Worm (Caenorhabditis elegans) whole organism, L1 larva: ENCODE measurements around the gene Y49E10.30.

ENCODE experiments used
- F16B12.6 ChIP-seq: fragments of 150-350 bp; optimal IDR thresholded peaks from 2 replicates; lab custom pipeline; 2014; ENCODE audit warnings: missing biosample characterization, missing genetic modification characterization
- Y116A8C.19 ChIP-seq: sonication (generic microtip); optimal IDR thresholded peaks from 2 replicates; lab custom pipeline; 2016; ENCODE audit warnings: missing compliant biosample characterization, missing genetic modification characterization, borderline replicate concordance
- aha-1 ChIP-seq: fragments of 150-350 bp; optimal IDR thresholded peaks from 2 replicates; lab custom pipeline; 2014; ENCODE audit warnings: missing biosample characterization, missing genetic modification characterization
- aly-2 ChIP-seq: fragments of 150-350 bp; optimal IDR thresholded peaks from 2 replicates; lab custom pipeline; 2014; ENCODE audit warnings: missing biosample characterization, missing genetic modification characterization
- ama-1 ChIP-seq: fragments of 150-350 bp; optimal IDR thresholded peaks from 2 replicates; lab custom pipeline; 2014
- blmp-1 ChIP-seq: fragments of 150-350 bp; optimal IDR thresholded peaks from 2 replicates; lab custom pipeline; 2014; ENCODE audit warnings: missing biosample characterization, missing genetic modification characterization
- ceh-63 ChIP-seq: fragments of 200-800 bp; sonication (Bioruptor generic); optimal IDR thresholded peaks from 2 replicates; lab custom pipeline; 2018; ENCODE audit warnings: mild to moderate bottlenecking, missing genetic modification characterization, missing compliant biosample characterization
- ceh-8 ChIP-seq: fragments of 200-800 bp; sonication (Bioruptor generic); optimal IDR thresholded peaks from 2 replicates; lab custom pipeline; 2018; ENCODE audit warnings: mild to moderate bottlenecking, missing genetic modification characterization, moderate library complexity, missing compliant biosample characterization
- ceh-90 ChIP-seq: sonication (generic microtip); optimal IDR thresholded peaks from 2 replicates; lab custom pipeline; 2016; ENCODE audit warnings: missing genetic modification characterization, missing compliant biosample characterization
- dpl-1 ChIP-seq, 3 experiments: fragments of 150-350 bp in 2 of 3; sonication (generic microtip) in 1 of 3; optimal IDR thresholded peaks; 2 replicates each; lab custom pipeline; 2014 to 2017; ENCODE audit warnings: missing biosample characterization in 3 of 3, missing genetic modification characterization in 3 of 3, missing genetic modification reagents in 3 of 3
- dsc-1 ChIP-seq: sonication (generic microtip); optimal IDR thresholded peaks from 2 replicates; lab custom pipeline; 2016; ENCODE audit warnings: mild to moderate bottlenecking, missing genetic modification characterization, missing compliant biosample characterization
- efl-1 ChIP-seq, 4 experiments: fragments of 150-350 bp; optimal IDR thresholded peaks in 3 of 4; peaks in 1 of 4; 1 replicate in 1 of 4; 2 replicates in 3 of 4; lab custom pipeline; 2014; ENCODE audit warnings: missing biosample characterization in 2 of 4, missing genetic modification characterization in 2 of 4, missing genetic modification reagents in 2 of 4
- egl-13 ChIP-seq: sonication (generic microtip); optimal IDR thresholded peaks from 2 replicates; lab custom pipeline; 2016; ENCODE audit warnings: missing genotype, missing genetic modification reagents, missing genetic modification characterization, missing compliant biosample characterization
- elt-2 ChIP-seq: sonication (generic microtip); optimal IDR thresholded peaks from 2 replicates; lab custom pipeline; 2016; ENCODE audit warnings: missing genetic modification characterization, mild to moderate bottlenecking, inconsistent platforms, missing compliant biosample characterization, missing genetic modification reagents
- elt-3 ChIP-seq, 6 experiments: fragments of 150-350 bp in 1 of 6; sonication (generic microtip); optimal IDR thresholded peaks; 2 replicates each; lab custom pipeline; 2017 to 2018; ENCODE audit warnings: missing biosample characterization in 6 of 6, missing genetic modification characterization in 6 of 6, inconsistent platforms in 1 of 6
- fkh-10 ChIP-seq: sonication (generic microtip); optimal IDR thresholded peaks from 2 replicates; lab custom pipeline; 2017; ENCODE audit warnings: missing biosample characterization, missing genetic modification reagents, missing genetic modification characterization
- fkh-8 ChIP-seq: sonication (generic microtip); optimal IDR thresholded peaks from 2 replicates; lab custom pipeline; 2016; ENCODE audit warnings: mild to moderate bottlenecking, missing genetic modification characterization, missing compliant biosample characterization
- fos-1 ChIP-seq: fragments of 150-350 bp; optimal IDR thresholded peaks from 2 replicates; lab custom pipeline; 2014; ENCODE audit warnings: missing biosample characterization, missing genetic modification characterization
- hlh-17 ChIP-seq: fragments of 200-800 bp; sonication (Bioruptor generic); optimal IDR thresholded peaks from 2 replicates; lab custom pipeline; 2018; ENCODE audit warnings: missing genetic modification characterization, mild to moderate bottlenecking, missing compliant biosample characterization, moderate library complexity, borderline replicate concordance
- irx-1 ChIP-seq: sonication (generic microtip); optimal IDR thresholded peaks from 2 replicates; lab custom pipeline; 2016; ENCODE audit warnings: missing genetic modification characterization, missing compliant biosample characterization
- isw-1 ChIP-seq: fragments of 200-800 bp; sonication (Bioruptor generic); IDR thresholded peaks from 2 replicates; pipeline ENCODE4 v1.3.6; 2022; ENCODE audit warnings: missing genetic modification characterization, missing compliant biosample characterization
- jun-1 ChIP-seq: fragments of 150-350 bp; optimal IDR thresholded peaks from 2 replicates; lab custom pipeline; 2014; ENCODE audit warnings: missing biosample characterization, missing genetic modification reagents, missing genetic modification characterization
- lin-13 ChIP-seq: fragments of 150-350 bp; optimal IDR thresholded peaks from 2 replicates; lab custom pipeline; 2014; ENCODE audit warnings: missing biosample characterization, missing genetic modification reagents, missing genetic modification characterization
- lin-14 ChIP-seq: fragments of 200-800 bp; sonication (Bioruptor generic); optimal IDR thresholded peaks from 2 replicates; lab custom pipeline; 2018; ENCODE audit warnings: mild to moderate bottlenecking, missing genetic modification characterization, moderate library complexity, missing compliant biosample characterization
- lin-15B ChIP-seq: fragments of 150-350 bp; sonication (generic microtip); optimal IDR thresholded peaks from 3 replicates; lab custom pipeline; 2014; ENCODE audit warnings: missing biosample characterization, missing genetic modification characterization
- lin-35 ChIP-seq, 2 experiments: fragments of 150-350 bp; optimal IDR thresholded peaks; 2 replicates each; lab custom pipeline; 2014; ENCODE audit warnings: missing biosample characterization in 2 of 2, missing genetic modification characterization in 2 of 2, missing genetic modification reagents in 2 of 2
- lir-3 ChIP-seq: sonication (generic microtip); optimal IDR thresholded peaks from 2 replicates; lab custom pipeline; 2016; ENCODE audit warnings: mild to moderate bottlenecking, missing genetic modification characterization, moderate library complexity, missing compliant biosample characterization; ENCODE audit not compliant: poor library complexity
- lsy-2 ChIP-seq, 2 experiments: fragments of 150-350 bp; optimal IDR thresholded peaks; 2 replicates each; lab custom pipeline; 2014; ENCODE audit warnings: missing biosample characterization in 2 of 2, missing genetic modification characterization in 2 of 2
- mab-9 ChIP-seq: fragments of 200-800 bp; sonication (Bioruptor generic); IDR thresholded peaks from 2 replicates; pipeline ENCODE4 v1.3.6; 2022; ENCODE audit warnings: missing genetic modification reagents, missing genetic modification characterization, missing compliant biosample characterization
- mdl-1 ChIP-seq, 2 experiments: fragments of 150-350 bp; optimal IDR thresholded peaks; 2 replicates each; lab custom pipeline; 2014 to 2017; ENCODE audit warnings: missing biosample characterization in 2 of 2, missing genetic modification characterization in 2 of 2, inconsistent platforms in 1 of 2
- mef-2 ChIP-seq: fragments of 150-350 bp; optimal IDR thresholded peaks from 2 replicates; lab custom pipeline; 2014; ENCODE audit warnings: missing biosample characterization, missing genetic modification characterization
- mep-1 ChIP-seq: fragments of 150-350 bp; optimal IDR thresholded peaks from 2 replicates; lab custom pipeline; 2014; ENCODE audit warnings: missing biosample characterization, missing genetic modification characterization
- nhr-19 ChIP-seq: fragments of 200-800 bp; sonication (Bioruptor generic); conservative IDR thresholded peaks from 2 replicates; pipeline ENCODE4 v1.3.6; 2022; ENCODE audit warnings: missing genetic modification characterization, missing compliant biosample characterization
- nhr-20 ChIP-seq: sonication (generic microtip); optimal IDR thresholded peaks from 2 replicates; lab custom pipeline; 2016; ENCODE audit warnings: mild to moderate bottlenecking, missing genetic modification characterization, missing compliant biosample characterization
- nhr-47 ChIP-seq: sonication (generic microtip); optimal IDR thresholded peaks from 2 replicates; lab custom pipeline; 2016; ENCODE audit warnings: mild to moderate bottlenecking, missing genetic modification characterization, moderate library complexity, missing compliant biosample characterization
- nhr-84 ChIP-seq: sonication (generic microtip); optimal IDR thresholded peaks from 2 replicates; lab custom pipeline; 2017; ENCODE audit warnings: missing biosample characterization, missing genetic modification characterization
- nhr-85 ChIP-seq: sonication (generic microtip); peaks from one replicate; lab custom pipeline; 2016; ENCODE audit warnings: missing genetic modification characterization, inconsistent platforms, missing compliant biosample characterization
- nhr-90 ChIP-seq: sonication (generic microtip); optimal IDR thresholded peaks from 2 replicates; lab custom pipeline; 2016; ENCODE audit warnings: mild to moderate bottlenecking, missing genetic modification characterization, missing compliant biosample characterization; ENCODE audit not compliant: poor library complexity
- pag-3 ChIP-seq: sonication (generic microtip); optimal IDR thresholded peaks from 2 replicates; lab custom pipeline; 2017; ENCODE audit warnings: missing genetic modification characterization, mild to moderate bottlenecking, missing compliant biosample characterization, antibody characterized with exemption, borderline replicate concordance; ENCODE audit not compliant: insufficient read depth
- rnt-1 ChIP-seq: sonication (generic microtip); optimal IDR thresholded peaks from 2 replicates; lab custom pipeline; 2016; ENCODE audit warnings: mild to moderate bottlenecking, missing genetic modification characterization, moderate library complexity, missing compliant biosample characterization
- skn-1 ChIP-seq: fragments of 150-350 bp; optimal IDR thresholded peaks from 2 replicates; lab custom pipeline; 2014; ENCODE audit warnings: missing biosample characterization, missing genetic modification characterization
- snpc-4 ChIP-seq: fragments of 150-350 bp; optimal IDR thresholded peaks from 2 replicates; lab custom pipeline; 2014; ENCODE audit warnings: missing biosample characterization, missing genetic modification characterization
- snu-23 ChIP-seq: sonication (generic microtip); optimal IDR thresholded peaks from 2 replicates; lab custom pipeline; 2016; ENCODE audit warnings: missing genetic modification characterization, missing compliant biosample characterization
- sptf-1 ChIP-seq: fragments of 150-350 bp; optimal IDR thresholded peaks from 2 replicates; lab custom pipeline; 2014; ENCODE audit warnings: missing biosample characterization, missing genetic modification characterization
- sup-37 ChIP-seq: fragments of 200-800 bp; sonication (Bioruptor generic); optimal IDR thresholded peaks from 2 replicates; lab custom pipeline; 2018; ENCODE audit warnings: mild to moderate bottlenecking, missing genetic modification characterization, missing compliant biosample characterization
- swsn-7 ChIP-seq: sonication (generic microtip); optimal IDR thresholded peaks from 2 replicates; lab custom pipeline; 2016; ENCODE audit warnings: missing genetic modification characterization, missing compliant biosample characterization
- tbx-2 ChIP-seq: sonication (generic microtip); optimal IDR thresholded peaks from 2 replicates; lab custom pipeline; 2016; ENCODE audit warnings: missing genetic modification characterization, missing compliant biosample characterization
- tlp-1 ChIP-seq: fragments of 150-350 bp; optimal IDR thresholded peaks from 2 replicates; lab custom pipeline; 2014; ENCODE audit warnings: missing biosample characterization, missing genetic modification characterization
- unc-30 ChIP-seq: sonication (generic microtip); optimal IDR thresholded peaks from 2 replicates; lab custom pipeline; 2017; ENCODE audit warnings: missing biosample characterization, missing genetic modification characterization
- unc-86 ChIP-seq: sonication (generic microtip); optimal IDR thresholded peaks from 2 replicates; lab custom pipeline; 2016; ENCODE audit warnings: missing genetic modification characterization, missing compliant biosample characterization
- unc-98 ChIP-seq: fragments of 200-800 bp; sonication (Bioruptor generic); IDR thresholded peaks from 2 replicates; pipeline ENCODE4 v1.3.6; 2022; ENCODE audit warnings: missing genetic modification characterization, missing compliant biosample characterization
- zag-1 ChIP-seq: fragments of 150-350 bp; optimal IDR thresholded peaks from 2 replicates; lab custom pipeline; 2014; ENCODE audit warnings: missing biosample characterization, missing genetic modification characterization
- ztf-4 ChIP-seq: fragments of 150-350 bp; optimal IDR thresholded peaks from 2 replicates; lab custom pipeline; 2014; ENCODE audit warnings: missing biosample characterization, missing genetic modification characterization

Gene Y49E10.30

DNA sequence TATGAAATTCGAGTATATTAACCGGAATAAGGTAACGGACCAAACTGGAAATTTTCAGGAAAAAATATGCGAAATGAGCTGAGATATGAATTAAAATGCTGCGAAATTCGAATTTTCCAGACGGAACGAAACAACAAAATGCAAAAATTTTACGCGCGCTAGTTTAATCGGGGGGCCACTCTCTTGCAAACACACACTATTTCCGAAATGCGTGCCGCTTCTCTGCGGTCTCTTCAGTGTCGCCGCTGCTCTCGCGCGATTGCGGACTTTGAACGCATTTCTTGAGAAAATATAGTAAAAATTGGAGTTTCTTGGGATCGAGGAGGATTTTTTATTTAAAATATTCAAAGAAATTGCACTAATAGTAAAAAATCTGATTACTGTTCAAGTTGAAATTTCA, 17.2 kb upstream of the Y49E10.30 start:
- peak; percentile 83 for TF ChIP-seq swsn-7 (tag; lab: Kevin White, UChicago)
- peak in 2 of 3 experiments; percentile 49 to 52 for TF ChIP-seq dpl-1 (GFP tag; optimal IDR thresholded peaks at IDR 0.05; lab: Kevin White, UChicago)
- no peak for TF ChIP-seq elt-3 (tag; optimal IDR thresholded peaks at IDR 0.05; lab: Kevin White, UChicago)
- TF ChIP-seq nhr-84 (tag; lab: Kevin White, UChicago): no peak
- peak; percentile 51 for TF ChIP-seq unc-86 (tag; lab: Kevin White, UChicago)
- peak; percentile 20 for TF ChIP-seq blmp-1 (tag; lab: Kevin White, UChicago)
- TF ChIP-seq snu-23 (GFP tag; lab: Kevin White, UChicago): peak; percentile 50
- TF ChIP-seq nhr-19 (GFP tag; lab: Robert Waterston, UW): peak; percentile 17; the same call in 1 of the 2 replicates
- TF ChIP-seq rnt-1: peak; percentile 68
- no peak for TF ChIP-seq lin-15B
- TF ChIP-seq lin-14: peak; percentile 67
- TF ChIP-seq lin-13 (GFP tag; lab: Kevin White, UChicago): peak; percentile 28
- TF ChIP-seq jun-1 (tag; lab: Kevin White, UChicago): no peak
- TF ChIP-seq dsc-1: peak; percentile 59
- no peak for TF ChIP-seq mef-2
- TF ChIP-seq ceh-63 (GFP tag; lab: Kevin White, UChicago): no peak
- no peak for TF ChIP-seq unc-30 (tag; lab: Kevin White, UChicago)
- no peak for TF ChIP-seq sptf-1 (tag; lab: Kevin White, UChicago)
- no peak for TF ChIP-seq ceh-8 (GFP tag; lab: Kevin White, UChicago)
- TF ChIP-seq hlh-17: no peak
- no peak for TF ChIP-seq ama-1
- no peak for TF ChIP-seq mab-9
- peak; percentile 69 to 72 for TF ChIP-seq efl-1 (optimal IDR thresholded peaks at IDR 0.05; lab: Kevin White, UChicago)
- TF ChIP-seq efl-1 (GFP tag; optimal IDR thresholded peaks at IDR 0.05 in 1 of 2; lab: Kevin White, UChicago): peak; percentile 48 to 96
- no peak for TF ChIP-seq aly-2
- TF ChIP-seq fos-1 (tag; lab: Kevin White, UChicago): no peak
- no peak for TF ChIP-seq nhr-85
- TF ChIP-seq ceh-90 (tag; lab: Kevin White, UChicago): no peak
- no peak for TF ChIP-seq nhr-47 (tag; lab: Kevin White, UChicago)
- no peak for TF ChIP-seq mdl-1 (tag; optimal IDR thresholded peaks at IDR 0.05; lab: Kevin White, UChicago)
- TF ChIP-seq lir-3 (tag; lab: Kevin White, UChicago): no peak
- no peak for TF ChIP-seq irx-1 (tag; lab: Kevin White, UChicago)
- TF ChIP-seq sup-37 (GFP tag; lab: Kevin White, UChicago): no peak
- peak; percentile 6 for TF ChIP-seq tbx-2 (tag; lab: Kevin White, UChicago)
- TF ChIP-seq nhr-20 (tag; lab: Kevin White, UChicago): peak; percentile 42
- TF ChIP-seq pag-3 (tag; lab: Kevin White, UChicago): no peak
- TF ChIP-seq snpc-4 (tag; lab: Kevin White, UChicago): no peak
- peak; percentile 43 to 49 for TF ChIP-seq lsy-2 (tag; optimal IDR thresholded peaks at IDR 0.05; lab: Kevin White, UChicago)
- TF ChIP-seq fkh-10: no peak
- peak; percentile 23 for TF ChIP-seq ztf-4 (tag; lab: Kevin White, UChicago)
- TF ChIP-seq fkh-8 (tag; lab: Kevin White, UChicago): peak; percentile 92
- peak; percentile 29 for TF ChIP-seq isw-1
- TF ChIP-seq unc-98: no peak
- TF ChIP-seq skn-1 (tag; lab: Kevin White, UChicago): peak; percentile 33
- no peak for TF ChIP-seq aha-1 (tag; lab: Kevin White, UChicago)
- TF ChIP-seq elt-2 (tag; lab: Kevin White, UChicago): no peak
- no peak for TF ChIP-seq tlp-1 (tag; lab: Kevin White, UChicago)
- TF ChIP-seq lin-35 (GFP tag; optimal IDR thresholded peaks at IDR 0.05; lab: Kevin White, UChicago): peak; percentile 60 to 65
- TF ChIP-seq F16B12.6 (tag; lab: Kevin White, UChicago): peak; percentile 70
- TF ChIP-seq Y116A8C.19: no peak
- TF ChIP-seq egl-13 (tag; lab: Kevin White, UChicago): no peak
- no peak for TF ChIP-seq zag-1 (tag; lab: Kevin White, UChicago)
- no peak for TF ChIP-seq nhr-90 (tag; lab: Kevin White, UChicago)
- peak; percentile 59 for TF ChIP-seq mep-1
